Worm (Caenorhabditis elegans): ENCODE data around the gene srlf-13.

The srlf-13 gene

ce11 chrIV:10933062-10933552, 36.7 kb upstream of the srlf-13 start, which contains the start of the genes dnc-1 and lsm-7 (continued):
- TF ChIP-seq attf-6 (GFP tag; IDR thresholded peaks at IDR 0.05) (no peak), chd-7 (tag; optimal IDR thresholded peaks at IDR 0.05) (no peak)

DNA sequence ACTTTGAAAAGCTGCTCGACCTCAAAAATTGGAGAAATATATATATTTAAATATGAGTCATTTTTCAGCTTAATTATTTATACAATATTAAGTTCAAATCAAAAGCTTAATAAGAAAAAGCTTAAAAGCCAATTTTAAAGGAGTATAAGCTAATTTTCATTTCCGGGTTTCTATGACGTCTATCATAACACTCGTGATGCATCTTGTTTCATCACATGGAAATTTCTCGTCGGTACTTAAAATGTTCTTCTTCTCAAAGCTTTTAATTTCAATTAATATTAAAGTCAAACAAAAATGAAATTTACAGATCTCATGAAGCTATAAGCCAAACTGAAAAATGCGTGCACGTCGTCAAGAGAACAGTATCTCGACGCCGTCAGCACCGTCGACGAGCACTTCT, 23.4 kb upstream of the srlf-13 start, which contains the start of gene rbr-2:
TSS of gene rbr-2 (plus strand) at position 301 of the 400 bp plus-strand sequence.
- no peak for TF ChIP-seq Y56A3A.18 (GFP tag; IDR thresholded peaks at IDR 0.05)
- TF ChIP-seq nfya-1 (tag; optimal IDR thresholded peaks at IDR 0.05; ENCODE audit: borderline replicate concordance, insufficient read depth) = no peak
- no peak for TF ChIP-seq Y95B8A.8 (GFP tag; IDR thresholded peaks at IDR 0.05)
- no peak for TF ChIP-seq nhr-80 (tag; optimal IDR thresholded peaks at IDR 0.05)
- no peak for TF ChIP-seq ZK185.1 (tag; optimal IDR thresholded peaks at IDR 0.05; ENCODE audit: poor library complexity, severe bottlenecking)
- no peak for TF ChIP-seq nfyb-1 (GFP tag; IDR thresholded peaks at IDR 0.05)

DNA sequence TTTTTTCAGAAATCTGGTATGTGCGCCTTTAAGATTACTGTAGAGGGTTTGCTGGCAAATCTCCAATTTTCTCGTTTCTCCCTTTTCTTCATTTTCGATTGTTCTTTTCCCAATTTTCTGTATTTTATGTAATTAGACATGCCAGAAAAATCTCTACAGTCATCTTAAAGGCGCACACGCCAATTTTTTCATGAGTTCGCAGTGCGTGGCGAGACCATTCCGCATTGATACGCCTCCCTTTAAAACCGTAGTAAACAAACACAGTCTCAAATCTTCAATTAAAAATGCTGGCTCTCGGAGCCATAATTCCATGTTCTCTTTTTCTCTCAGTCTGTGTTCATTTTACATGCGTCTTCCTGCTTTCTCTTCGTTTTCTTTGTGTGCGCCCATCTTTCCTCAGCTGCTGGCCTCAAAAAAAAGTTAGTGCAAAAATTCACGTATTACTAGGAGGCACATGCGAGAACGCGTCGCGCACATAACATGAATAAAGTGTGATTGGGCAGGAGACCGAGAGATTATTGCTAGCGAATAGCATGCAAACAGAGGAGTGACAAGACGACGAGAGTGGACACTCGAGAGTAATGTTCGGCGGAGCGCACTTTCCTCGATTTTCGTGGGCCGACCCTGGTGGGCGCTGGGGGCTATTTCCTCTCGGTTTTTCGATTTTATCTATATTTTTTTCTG, 22.6 kb upstream of the srlf-13 start:
- TF ChIP-seq nfyb-1 (GFP tag; IDR thresholded peaks at IDR 0.05) = peak; percentile 62; the same call in 1 of the 2 replicates
- peak; percentile 24 for TF ChIP-seq gei-17 (GFP tag; optimal IDR thresholded peaks at IDR 0.05)
- no peak for TF ChIP-seq hlh-12 (tag; optimal IDR thresholded peaks at IDR 0.05)
- 0 out of 2 replicates have a peak, but pooled peaks have one; percentile 20 for TF ChIP-seq attf-3 (GFP tag; conservative IDR thresholded peaks at IDR 0.05)
- no peak for TF ChIP-seq ztf-28 (GFP tag; IDR thresholded peaks at IDR 0.05)
- TF ChIP-seq ekl-4 (GFP tag; IDR thresholded peaks at IDR 0.05) = peak; percentile 43
- no peak for TF ChIP-seq T07F8.4 (tag; optimal IDR thresholded peaks at IDR 0.05)
- no peak for TF ChIP-seq rpc-1 (optimal IDR thresholded peaks at IDR 0.05)
- TF ChIP-seq rpc-1 (tag; optimal IDR thresholded peaks at IDR 0.05) = no peak
- TF ChIP-seq sdz-38 (tag; optimal IDR thresholded peaks at IDR 0.05) = no peak
- TF ChIP-seq dpl-1 (GFP tag; optimal IDR thresholded peaks at IDR 0.05) = no peak
- TF ChIP-seq ets-4 (GFP tag; optimal IDR thresholded peaks at IDR 0.05) = no peak
- TF ChIP-seq atf-7 (tag; optimal IDR thresholded peaks at IDR 0.05) = no peak
- no peak for TF ChIP-seq F37B4.10 (GFP tag; IDR thresholded peaks at IDR 0.05)
- TF ChIP-seq cebp-2 (GFP tag; IDR thresholded peaks at IDR 0.05) = no peak
- no peak for TF ChIP-seq bed-1 (GFP tag; IDR thresholded peaks at IDR 0.05)
- TF ChIP-seq B0019.2 (GFP tag; conservative IDR thresholded peaks at IDR 0.05) = no peak
- TF ChIP-seq lin-26 (GFP tag; IDR thresholded peaks at IDR 0.05) = 0 out of 2 replicates have a peak, but pooled peaks have one; percentile 40
- TF ChIP-seq let-526 (GFP tag; IDR thresholded peaks at IDR 0.05) = no peak
- TF ChIP-seq K11D2.4 (GFP tag; IDR thresholded peaks at IDR 0.05) = 0 out of 2 replicates have a peak, but pooled peaks have one; percentile 33
- no peak for TF ChIP-seq efl-1 (GFP tag; optimal IDR thresholded peaks at IDR 0.05)
- no peak for TF ChIP-seq attf-6 (GFP tag; IDR thresholded peaks at IDR 0.05)
- TF ChIP-seq hlh-26 (GFP tag; conservative IDR thresholded peaks at IDR 0.05) = no peak
- no peak for TF ChIP-seq egrh-3 (GFP tag; IDR thresholded peaks at IDR 0.05)
- peak; percentile 92 for TF ChIP-seq F33H1.4 (GFP tag; IDR thresholded peaks at IDR 0.05)
- TF ChIP-seq repo-1 (tag; optimal IDR thresholded peaks at IDR 0.05) = no peak
- peak; percentile 16 for TF ChIP-seq nhr-90 (tag; optimal IDR thresholded peaks at IDR 0.05)
- peak; percentile 81 for TF ChIP-seq mcd-1 (GFP tag; IDR thresholded peaks at IDR 0.05)
- TF ChIP-seq lin-54 (GFP tag; optimal IDR thresholded peaks at IDR 0.05) = peak; percentile 46
- peak; percentile 19 for TF ChIP-seq him-1 (tag; optimal IDR thresholded peaks at IDR 0.05)
- no peak for TF ChIP-seq sea-2 (GFP tag; IDR thresholded peaks at IDR 0.05)
- TF ChIP-seq dox-1 (GFP tag; IDR thresholded peaks at IDR 0.05) = peak; percentile 84
- TF ChIP-seq hsf-1 (GFP tag; IDR thresholded peaks at IDR 0.05) = no peak
- TF ChIP-seq ceh-27 (GFP tag; optimal IDR thresholded peaks at IDR 0.05) = peak; percentile 87
- peak; percentile 44 for TF ChIP-seq madf-10 (tag; optimal IDR thresholded peaks at IDR 0.05)
- peak; percentile 74 for TF ChIP-seq B0336.3 (GFP tag; IDR thresholded peaks at IDR 0.05)
- peak; percentile 68 for TF ChIP-seq ceh-91 (GFP tag; IDR thresholded peaks at IDR 0.05)
- TF ChIP-seq sptf-2 (GFP tag; optimal IDR thresholded peaks at IDR 0.05) = no peak
- TF ChIP-seq mel-28 (tag; optimal IDR thresholded peaks at IDR 0.05; ENCODE audit: borderline replicate concordance) = no peak

Data from whole organism, young adult.